Fruit fly (Drosophila melanogaster) whole organism, pupa: ENCODE measurements around the gene CG8289.
A peak's percentile ranks its signal among the peaks of the same experiment; 100 is the strongest.

Experiments used
- CG10348 ChIP-seq: fragments of 200-800 bp; sonication (Bioruptor generic); IDR thresholded peaks from 2 replicates; pipeline ENCODE4 v1.3.6; 2022; ENCODE audit warnings: missing biosample characterization, missing genetic modification characterization
- CG12605 ChIP-seq: fragments of 200-800 bp; sonication (Bioruptor generic); IDR thresholded peaks from 2 replicates; pipeline ENCODE4 v1.3.6; 2022; ENCODE audit warnings: missing biosample characterization, missing genetic modification characterization
- CG13204 ChIP-seq: fragments of 200-800 bp; sonication (Bioruptor generic); optimal IDR thresholded peaks from 2 replicates; lab custom pipeline; 2018; ENCODE audit warnings: missing biosample characterization, mild to moderate bottlenecking, missing genetic modification characterization, moderate library complexity
- CG14655 ChIP-seq: fragments of 200-800 bp; sonication (Bioruptor generic); optimal IDR thresholded peaks from 3 replicates; lab custom pipeline; 2017; ENCODE audit warnings: mild to moderate bottlenecking, missing biosample characterization, missing genetic modification reagents, missing genetic modification characterization
- CG15710 ChIP-seq: fragments of 200-800 bp; sonication (Bioruptor generic); optimal IDR thresholded peaks from 2 replicates; lab custom pipeline; 2018; ENCODE audit warnings: missing biosample characterization, mild to moderate bottlenecking, missing genetic modification characterization, moderate library complexity
- CG17806 ChIP-seq: fragments of 200-800 bp; sonication (Bioruptor generic); optimal IDR thresholded peaks from 2 replicates; lab custom pipeline; 2018; ENCODE audit warnings: missing biosample characterization, mild to moderate bottlenecking, missing genetic modification characterization, moderate library complexity
- CG32121 ChIP-seq: fragments of 200-800 bp; sonication (Bioruptor generic); IDR thresholded peaks from 2 replicates; pipeline ENCODE4 v1.3.6; 2022; ENCODE audit warnings: missing biosample characterization, missing genetic modification characterization
- CG34367 ChIP-seq: fragments of 200-800 bp; sonication (Bioruptor generic); optimal IDR thresholded peaks from 2 replicates; lab custom pipeline; 2018; ENCODE audit warnings: missing biosample characterization, mild to moderate bottlenecking, missing genetic modification characterization
- CG4496 ChIP-seq: fragments of 200-800 bp; sonication (Bioruptor generic); IDR thresholded peaks from 3 replicates; pipeline ENCODE4 v1.3.6; 2022; ENCODE audit warnings: missing biosample characterization, missing genetic modification characterization
- CG8159 ChIP-seq: fragments of 200-800 bp; sonication (Bioruptor generic); optimal IDR thresholded peaks from 3 replicates; lab custom pipeline; 2018; ENCODE audit warnings: missing biosample characterization, mild to moderate bottlenecking, missing genetic modification characterization, moderate library complexity
- CG8301 ChIP-seq: fragments of 200-800 bp; sonication (Bioruptor generic); optimal IDR thresholded peaks from 2 replicates; lab custom pipeline; 2018; ENCODE audit warnings: missing biosample characterization, mild to moderate bottlenecking, missing genetic modification characterization
- CG9948 ChIP-seq: fragments of 200-800 bp; sonication (Bioruptor generic); optimal IDR thresholded peaks from 2 replicates; lab custom pipeline; 2018; ENCODE audit warnings: missing biosample characterization, mild to moderate bottlenecking, missing genetic modification characterization, moderate library complexity
- D1 ChIP-seq: fragments of 200-800 bp; sonication (Bioruptor generic); optimal IDR thresholded peaks from 2 replicates; lab custom pipeline; 2018; ENCODE audit warnings: missing biosample characterization, mild to moderate bottlenecking, missing genetic modification characterization, moderate library complexity
- EcR ChIP-seq: fragments of 200-800 bp; sonication (Bioruptor generic); optimal IDR thresholded peaks from 3 replicates; lab custom pipeline; 2019; ENCODE audit warnings: missing biosample characterization, missing genetic modification characterization, mild to moderate bottlenecking, moderate library complexity, missing genetic modification reagents
- Ets98B ChIP-seq: fragments of 200-800 bp; sonication (Bioruptor generic); IDR thresholded peaks from 2 replicates; pipeline ENCODE4 v1.3.6; 2022; ENCODE audit warnings: missing biosample characterization, missing genetic modification characterization
- Pif1A ChIP-seq: fragments of 200-800 bp; sonication (Bioruptor generic); optimal IDR thresholded peaks from 3 replicates; lab custom pipeline; 2016; ENCODE audit warnings: missing biosample characterization, missing genetic modification characterization
- Pif1B ChIP-seq: fragments of 200-800 bp; sonication (Bioruptor generic); optimal IDR thresholded peaks from 3 replicates; lab custom pipeline; 2016; ENCODE audit warnings: missing biosample characterization, missing genetic modification characterization
- Snoo ChIP-seq: fragments of 200-800 bp; sonication (Bioruptor generic); optimal IDR thresholded peaks from 3 replicates; lab custom pipeline; 2017; ENCODE audit warnings: missing biosample characterization, mild to moderate bottlenecking, missing genetic modification characterization, inconsistent platforms
- fd96Ca ChIP-seq: fragments of 200-800 bp; sonication (Bioruptor generic); IDR thresholded peaks from 3 replicates; pipeline ENCODE4 v1.3.6; 2022; ENCODE audit warnings: missing biosample characterization, missing genetic modification characterization
- gl ChIP-seq: fragments of 200-800 bp; sonication (Bioruptor generic); optimal IDR thresholded peaks from 2 replicates; lab custom pipeline; 2018; ENCODE audit warnings: missing biosample characterization, mild to moderate bottlenecking, missing genetic modification characterization
- rn ChIP-seq: fragments of 200-800 bp; sonication (Bioruptor generic); IDR thresholded peaks from 2 replicates; pipeline ENCODE4 v1.3.6; 2022; ENCODE audit warnings: missing biosample characterization, missing genetic modification characterization

CG8289 gene

DNA sequence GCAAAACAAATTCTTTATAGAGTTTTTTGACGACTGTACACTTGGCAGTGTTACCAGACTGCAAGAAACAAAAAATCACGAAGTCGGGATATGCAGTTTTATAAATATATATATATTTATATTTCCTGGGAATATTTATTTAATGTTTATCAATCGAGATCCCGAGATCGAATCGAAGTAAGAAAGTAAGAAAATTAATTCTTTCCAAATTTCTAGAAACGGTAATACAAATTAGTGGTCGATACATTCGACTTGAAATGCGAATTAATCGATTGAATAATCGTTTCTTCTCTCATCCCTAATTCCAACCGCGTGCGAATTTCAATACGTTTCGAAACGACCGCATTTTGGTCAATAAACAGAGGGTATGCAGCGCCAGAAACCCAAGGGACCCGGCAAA is at the start of gene CG8289, which contains the start of gene CG5800:
Gene CG8289 (minus strand): TSS at position 44 of the 400 bp plus-strand sequence.
Gene CG5800 (plus strand): TSS at position 281 of the 400 bp plus-strand sequence.
- no peak for TF ChIP-seq CG8301 (tag; lab: Kevin White, UChicago)
- TF ChIP-seq CG32121 (GFP tag; lab: Robert Waterston, UW), result no peak
- TF ChIP-seq gl (tag; lab: Kevin White, UChicago), result no peak
- TF ChIP-seq CG34367 (tag; lab: Kevin White, UChicago), result no peak
- no peak for TF ChIP-seq rn
- no peak for TF ChIP-seq D1 (tag; lab: Kevin White, UChicago)
- no peak for TF ChIP-seq CG14655

dm6 chrX:17683506-17683858 is 47.6 kb upstream of the CG8289 start:
- TF ChIP-seq Ets98B (GFP tag; lab: Robert Waterston, UW) (no peak), EcR (GFP tag; lab: Kevin White, UChicago) (peak; percentile 8), CG17806 (tag; lab: Kevin White, UChicago) (no peak), CG10348 (GFP tag; lab: Robert Waterston, UW) (no peak)

- TF ChIP-seq CG17806 (tag; lab: Kevin White, UChicago) (peak; percentile 88), CG4496 (GFP tag; lab: Robert Waterston, UW) (peak; percentile 97), Snoo (tag; lab: Kevin White, UChicago) (peak; percentile 94), CG13204 (GFP tag; lab: Kevin White, UChicago) (peak; percentile 92), CG8301 (tag; lab: Kevin White, UChicago) (peak; percentile 85), CG12605 (GFP tag; lab: Robert Waterston, UW) (peak; percentile 94), CG10348 (GFP tag; lab: Robert Waterston, UW) (peak; percentile 63; the same call in 1 of the 2 replicates), D1 (tag; lab: Kevin White, UChicago) (peak; percentile 61), Ets98B (GFP tag; lab: Robert Waterston, UW) (peak; percentile 95), CG8159 (tag; lab: Kevin White, UChicago) (peak; percentile 92), CG9948 (peak; percentile 82), Pif1A (GFP tag; lab: Kevin White, UChicago) (peak; percentile 96), CG34367 (tag; lab: Kevin White, UChicago) (peak; percentile 91), Pif1B (GFP tag; lab: Kevin White, UChicago) (peak; percentile 97), CG14655 (peak; percentile 93), fd96Ca (GFP tag; lab: Robert Waterston, UW) (peak; percentile 97), EcR (GFP tag; lab: Kevin White, UChicago) (peak; percentile 13), CG15710 (tag; lab: Kevin White, UChicago) (peak; percentile 92), gl (tag; lab: Kevin White, UChicago) (peak; percentile 88), rn (peak; percentile 93), CG32121 (GFP tag; lab: Robert Waterston, UW) (peak; percentile 88)
- TF ChIP-seq, all 21 proteins: peak for 21
These were observed 47.1 kb upstream of the CG8289 start for dm6 chrX:17682745-17683505.

- TF ChIP-seq Ets98B (GFP tag; lab: Robert Waterston, UW) (peak; percentile 9; the same call in 1 of the 2 replicates), CG14655 (peak; percentile 61), CG12605 (GFP tag; lab: Robert Waterston, UW) (peak; percentile 24; the same call in 1 of the 2 replicates), CG8159 (tag; lab: Kevin White, UChicago) (peak; percentile 70), CG13204 (GFP tag; lab: Kevin White, UChicago) (no peak), CG15710 (tag; lab: Kevin White, UChicago) (peak; percentile 50), Pif1B (GFP tag; lab: Kevin White, UChicago) (no peak), Snoo (tag; lab: Kevin White, UChicago) (peak; percentile 49), fd96Ca (GFP tag; lab: Robert Waterston, UW) (peak; percentile 69; the same call in 2 of the 3 replicates), CG9948 (peak; percentile 49), CG4496 (GFP tag; lab: Robert Waterston, UW) (peak; percentile 73), CG10348 (GFP tag; lab: Robert Waterston, UW) (no peak), D1 (tag; lab: Kevin White, UChicago) (peak; percentile 24), CG17806 (tag; lab: Kevin White, UChicago) (peak; percentile 51), gl (tag; lab: Kevin White, UChicago) (peak; percentile 18), CG34367 (tag; lab: Kevin White, UChicago) (peak; percentile 29), rn (no peak), Pif1A (GFP tag; lab: Kevin White, UChicago) (peak; percentile 25), EcR (GFP tag; lab: Kevin White, UChicago) (peak; percentile 56), CG32121 (GFP tag; lab: Robert Waterston, UW) (peak; percentile 22; the same call in 1 of the 2 replicates), CG8301 (tag; lab: Kevin White, UChicago) (peak; percentile 28)
- TF ChIP-seq, all 21 proteins: peak for 17
These were observed 44.1 kb upstream of the CG8289 start for dm6 chrX:17679642-17680571.
